Fruit fly (Drosophila melanogaster): ENCODE data around the gene Shawl.
A peak's percentile ranks its signal among the peaks of the same experiment; 100 is the strongest.

Shawl gene

DNA sequence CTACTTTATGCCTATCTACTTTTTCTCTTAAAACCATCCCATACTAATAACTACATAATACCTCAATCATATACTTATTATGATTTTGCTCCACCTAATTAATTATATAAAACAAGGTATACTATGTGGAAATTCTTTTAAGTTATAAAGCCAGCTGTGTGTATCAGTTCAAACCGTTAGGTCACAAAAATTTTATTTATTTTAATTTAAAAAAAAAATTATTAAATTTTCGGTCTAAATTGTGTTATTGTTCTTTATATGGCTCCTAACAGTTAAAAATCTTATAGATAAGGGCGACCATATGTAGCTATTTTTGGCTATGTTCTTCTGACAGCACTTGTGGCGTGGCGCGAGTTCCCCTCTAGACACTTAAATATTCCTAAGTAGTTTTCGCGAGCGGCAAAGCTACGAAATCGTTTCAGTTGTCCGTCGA lies 27.7 kb downstream of the Shawl start, which contains the start of gene Aldh (continued):
- TF ChIP-seq fd64A (GFP tag; optimal IDR thresholded peaks at IDR 0.05) (no peak), repo (GFP tag; optimal IDR thresholded peaks at IDR 0.05) (no peak), klu (GFP tag; IDR thresholded peaks at IDR 0.05) (no peak), CG30403 (GFP tag; optimal IDR thresholded peaks at IDR 0.05) (peak; percentile 17), Dll (GFP tag; IDR thresholded peaks at IDR 0.05; ENCODE audit: partially characterized antibody) (no peak), Trl (optimal IDR thresholded peaks at IDR 0.05) (no peak), Trl (GFP tag; optimal IDR thresholded peaks at IDR 0.05) (no peak), dimm (GFP tag; IDR thresholded peaks at IDR 0.05) (no peak), ems (GFP tag; optimal IDR thresholded peaks at IDR 0.05) (no peak), ci (GFP tag; IDR thresholded peaks at IDR 0.05) (no peak), da (GFP tag; optimal IDR thresholded peaks at IDR 0.05) (no peak), CG31365 (tag; optimal IDR thresholded peaks at IDR 0.05) (no peak), CG7271 (tag; optimal IDR thresholded peaks at IDR 0.05) (no peak), zfh2 (GFP tag; optimal IDR thresholded peaks at IDR 0.05) (no peak), CG12155 (GFP tag; optimal IDR thresholded peaks at IDR 0.05) (no peak), nmo (GFP tag; optimal IDR thresholded peaks at IDR 0.05) (peak; percentile 19), Xbp1 (GFP tag; optimal IDR thresholded peaks at IDR 0.05) (peak; percentile 17), dan (GFP tag; IDR thresholded peaks at IDR 0.05) (no peak), CG34376 (GFP tag; optimal IDR thresholded peaks at IDR 0.05) (no peak), CG30431 (GFP tag; optimal IDR thresholded peaks at IDR 0.05) (no peak), al (GFP tag; IDR thresholded peaks at IDR 0.05) (peak; percentile 48; the same call in 1 of the 2 replicates), sens (GFP tag) (no peak), CG16779 (GFP tag; IDR thresholded peaks at IDR 0.05) (no peak), hb (GFP tag; IDR thresholded peaks at IDR 0.05; ENCODE audit: partially characterized antibody) (no peak), sd (tag; optimal IDR thresholded peaks at IDR 0.05) (no peak), crc (GFP tag; optimal IDR thresholded peaks at IDR 0.05) (no peak), Rx (GFP tag; IDR thresholded peaks at IDR 0.05) (no peak), lilli (GFP tag; optimal IDR thresholded peaks at IDR 0.05) (no peak), CG13424 (tag; optimal IDR thresholded peaks at IDR 0.05) (peak; percentile 35), vfl (GFP tag; optimal IDR thresholded peaks at IDR 0.05) (no peak), Scr (GFP tag; IDR thresholded peaks at IDR 0.05; ENCODE audit: partially characterized antibody) (no peak), BtbVII (GFP tag; optimal IDR thresholded peaks at IDR 0.05) (no peak), Hr78 (GFP tag; optimal IDR thresholded peaks at IDR 0.05) (no peak), aop (GFP tag; IDR thresholded peaks at IDR 0.05) (no peak), CG12219 (GFP tag; optimal IDR thresholded peaks at IDR 0.05) (no peak), tio (GFP tag; optimal IDR thresholded peaks at IDR 0.05) (peak; percentile 7), gt (GFP tag; IDR thresholded peaks at IDR 0.05) (no peak), CG6765 (GFP tag; optimal IDR thresholded peaks at IDR 0.05) (no peak), Mes4 (GFP tag; optimal IDR thresholded peaks at IDR 0.05) (no peak), CG4424 (GFP tag; optimal IDR thresholded peaks at IDR 0.05) (no peak), Sin3A (optimal IDR thresholded peaks at IDR 0.05) (no peak), pita (GFP tag; optimal IDR thresholded peaks at IDR 0.05) (no peak), jing (GFP tag; optimal IDR thresholded peaks at IDR 0.05) (no peak), CG8290 (GFP tag; optimal IDR thresholded peaks at IDR 0.05) (no peak), CG8290 (tag; optimal IDR thresholded peaks at IDR 0.05) (peak in 1 of 2 experiments; percentile 12), gcm (GFP tag; optimal IDR thresholded peaks at IDR 0.05) (no peak), bowl (GFP tag; IDR thresholded peaks at IDR 0.05) (no peak), lab (GFP tag; optimal IDR thresholded peaks at IDR 0.05) (peak; percentile 52), Chrac-16 (GFP tag; optimal IDR thresholded peaks at IDR 0.05) (no peak), Dp (GFP tag; optimal IDR thresholded peaks at IDR 0.05) (no peak), CG15696 (tag; optimal IDR thresholded peaks at IDR 0.05) (no peak), Gsc (GFP tag; IDR thresholded peaks at IDR 0.05) (no peak), MTF-1 (GFP tag; optimal IDR thresholded peaks at IDR 0.05; ENCODE audit: borderline replicate concordance) (no peak)
